Fruit fly (Drosophila melanogaster): Measurements from ENCODE around the gene CG13250.

DNA sequence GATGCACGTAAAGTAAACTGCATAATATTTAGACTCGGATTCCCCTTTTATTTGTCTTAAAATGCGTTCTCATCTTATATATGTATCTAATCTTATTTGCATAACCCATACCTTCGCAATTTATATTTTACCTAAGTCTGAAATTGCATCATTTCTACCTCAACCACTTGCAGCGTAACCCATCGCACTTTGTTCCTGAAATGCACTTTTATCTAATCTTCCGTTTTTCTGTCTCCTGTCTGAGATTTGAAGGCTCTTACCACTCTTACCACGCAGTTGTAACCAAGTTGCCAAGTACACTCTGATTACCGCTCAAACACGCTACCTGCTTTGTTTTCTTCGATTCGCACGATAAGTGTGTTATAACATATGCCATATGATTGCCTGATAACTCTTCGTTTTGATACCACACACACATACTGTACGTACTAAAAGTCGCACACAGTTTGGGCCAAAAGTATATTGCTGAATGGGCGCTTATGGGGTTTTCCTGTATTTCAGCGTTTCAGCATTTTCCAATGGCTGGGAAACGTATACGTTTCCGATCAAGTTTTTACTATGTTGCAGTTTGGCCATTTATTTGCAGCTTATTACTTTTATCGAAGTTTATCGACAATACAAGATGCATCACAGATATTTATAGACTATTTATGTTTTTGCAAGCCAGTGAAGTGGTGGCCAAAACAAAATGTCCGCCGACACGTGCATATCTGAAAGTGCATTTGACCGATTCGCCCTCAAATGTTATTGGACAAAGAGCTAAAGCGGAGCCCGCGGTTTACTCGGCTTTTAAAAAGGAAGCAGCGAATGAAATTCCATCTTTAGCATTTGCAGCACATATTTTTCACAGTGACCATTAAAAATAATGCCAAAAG, 5.8 kb downstream of the CG13250 start:
- TF ChIP-seq CTCF (optimal IDR thresholded peaks at IDR 0.05) (no peak), CG8478 (optimal IDR thresholded peaks at IDR 0.05) (no peak)

Measured in S2 (cell line).